Fruit fly (Drosophila melanogaster) whole organism, embryonic: ENCODE measurements around the gene CG13894.

ENCODE experiments used
- Adf1 ChIP-seq: fragments of 200-800 bp; sonication (Bioruptor generic); IDR thresholded peaks from 2 replicates; pipeline ENCODE4 v1.3.6; 2022; ENCODE audit warnings: missing biosample characterization, missing genetic modification characterization
- Aef1 ChIP-seq: fragments of 200-800 bp; sonication (Bioruptor generic); IDR thresholded peaks from 3 replicates; pipeline ENCODE4 v1.3.6; 2022; ENCODE audit warnings: missing biosample characterization, missing genetic modification characterization
- Atf-2 ChIP-seq: fragments of 200-800 bp; sonication (Bioruptor generic); optimal IDR thresholded peaks from 2 replicates; lab custom pipeline; 2016; ENCODE audit warnings: missing biosample characterization, missing genetic modification characterization
- C15 ChIP-seq: fragments of 200-800 bp; sonication (Bioruptor generic); IDR thresholded peaks from 3 replicates; pipeline ENCODE4 v1.3.6; 2022; ENCODE audit warnings: missing biosample characterization, missing genetic modification characterization
- CG10366 ChIP-seq: fragments of 200-800 bp; sonication (Bioruptor generic); IDR thresholded peaks from 2 replicates; pipeline ENCODE4 v1.3.6; 2022; ENCODE audit warnings: missing biosample characterization, missing genetic modification characterization
- CG10565 ChIP-seq: fragments of 200-800 bp; sonication (Bioruptor generic); optimal IDR thresholded peaks from 3 replicates; lab custom pipeline; 2016; ENCODE audit warnings: missing biosample characterization, mild to moderate bottlenecking, missing genetic modification characterization
- CG10654 ChIP-seq: fragments of 200-800 bp; sonication (Bioruptor generic); optimal IDR thresholded peaks from 2 replicates; lab custom pipeline; 2016; ENCODE audit warnings: missing biosample characterization, missing genetic modification characterization
- CG11723 ChIP-seq: fragments of 200-800 bp; sonication (Bioruptor generic); optimal IDR thresholded peaks from 2 replicates; lab custom pipeline; 2017; ENCODE audit warnings: missing biosample characterization, mild to moderate bottlenecking, missing genetic modification characterization
- CG12155 ChIP-seq: fragments of 200-800 bp; sonication (Bioruptor generic); optimal IDR thresholded peaks from 3 replicates; lab custom pipeline; 2016; ENCODE audit warnings: missing biosample characterization, missing genetic modification characterization
- CG12236 ChIP-seq: fragments of 200-800 bp; sonication (Bioruptor generic); optimal IDR thresholded peaks from 2 replicates; lab custom pipeline; 2016; ENCODE audit warnings: missing biosample characterization, missing genetic modification characterization
- CG12299 ChIP-seq: fragments of 200-800 bp; sonication (Bioruptor generic); optimal IDR thresholded peaks from 2 replicates; lab custom pipeline; 2018; ENCODE audit warnings: missing biosample characterization, mild to moderate bottlenecking, missing genetic modification characterization
- CG12391 ChIP-seq: fragments of 200-800 bp; sonication (Bioruptor generic); optimal IDR thresholded peaks from 3 replicates; lab custom pipeline; 2018; ENCODE audit warnings: missing biosample characterization, mild to moderate bottlenecking, missing genetic modification characterization, moderate library complexity
- CG14860 ChIP-seq: fragments of 200-800 bp; sonication (Bioruptor generic); IDR thresholded peaks from 3 replicates; pipeline ENCODE4 v1.3.6; 2022; ENCODE audit warnings: missing biosample characterization, missing genetic modification characterization; ENCODE audit not compliant: partially characterized antibody
- CG17385 ChIP-seq: fragments of 200-800 bp; sonication (Bioruptor generic); optimal IDR thresholded peaks from 3 replicates; lab custom pipeline; 2018; ENCODE audit warnings: missing biosample characterization, mild to moderate bottlenecking, missing genetic modification characterization
- CG18262 ChIP-seq: fragments of 200-800 bp; optimal IDR thresholded peaks from 3 replicates; lab custom pipeline; 2019; ENCODE audit warnings: missing biosample characterization, mild to moderate bottlenecking, missing genetic modification characterization, moderate library complexity
- CG32532 ChIP-seq: fragments of 200-800 bp; sonication (Bioruptor generic); IDR thresholded peaks from 2 replicates; pipeline ENCODE4 v1.3.6; 2022; ENCODE audit warnings: missing biosample characterization, missing genetic modification characterization
- CG3847 ChIP-seq: fragments of 200-800 bp; sonication (Bioruptor generic); IDR thresholded peaks from 2 replicates; pipeline ENCODE4 v1.3.6; 2022; ENCODE audit warnings: missing biosample characterization, missing genetic modification characterization
- CG9215 ChIP-seq: fragments of 200-800 bp; sonication (Bioruptor generic); IDR thresholded peaks from 2 replicates; pipeline ENCODE4 v1.3.6; 2022; ENCODE audit warnings: missing biosample characterization, missing genetic modification characterization
- CG9727 ChIP-seq: fragments of 200-800 bp; sonication (Bioruptor generic); optimal IDR thresholded peaks from 3 replicates; lab custom pipeline; 2017; ENCODE audit warnings: missing biosample characterization, mild to moderate bottlenecking, missing genetic modification characterization
- CkIIα-i1 ChIP-seq: fragments of 200-800 bp; sonication (Bioruptor generic); IDR thresholded peaks from 2 replicates; pipeline ENCODE4 v1.3.6; 2022; ENCODE audit warnings: missing biosample characterization, missing genetic modification characterization
- CoRest ChIP-seq: fragments of 200-800 bp; sonication (Bioruptor generic); optimal IDR thresholded peaks from 3 replicates; lab custom pipeline; 2018; ENCODE audit warnings: missing biosample characterization, mild to moderate bottlenecking, missing genetic modification characterization, moderate library complexity
- Dbx ChIP-seq: fragments of 200-800 bp; sonication (Bioruptor generic); IDR thresholded peaks from 3 replicates; pipeline ENCODE4 v1.3.6; 2022; ENCODE audit warnings: missing biosample characterization, missing genetic modification characterization
- HLH54F ChIP-seq: fragments of 200-800 bp; sonication (Bioruptor generic); optimal IDR thresholded peaks from 3 replicates; lab custom pipeline; 2016; ENCODE audit warnings: missing biosample characterization, missing genetic modification characterization
- Hand ChIP-seq: fragments of 200-800 bp; sonication (Bioruptor generic); optimal IDR thresholded peaks from 2 replicates; lab custom pipeline; 2017; ENCODE audit warnings: mild to moderate bottlenecking, missing biosample characterization, missing genetic modification reagents, missing genetic modification characterization
- Hmx ChIP-seq: fragments of 200-800 bp; sonication (Bioruptor generic); optimal IDR thresholded peaks from 2 replicates; lab custom pipeline; 2016; ENCODE audit warnings: missing biosample characterization, missing genetic modification characterization
- Hsf ChIP-seq: fragments of 200-800 bp; sonication (Bioruptor generic); optimal IDR thresholded peaks from 3 replicates; lab custom pipeline; 2016; ENCODE audit warnings: missing biosample characterization, missing genetic modification characterization
- NFAT ChIP-seq: fragments of 200-800 bp; sonication (Bioruptor generic); IDR thresholded peaks from 2 replicates; pipeline ENCODE4 v1.3.6; 2022; ENCODE audit warnings: missing biosample characterization, missing genetic modification characterization
- Nf-YB ChIP-seq: fragments of 200-800 bp; sonication (Bioruptor generic); optimal IDR thresholded peaks from 3 replicates; lab custom pipeline; 2019; ENCODE audit warnings: missing biosample characterization, mild to moderate bottlenecking, missing genetic modification characterization, moderate library complexity
- Rx ChIP-seq: fragments of 200-800 bp; sonication (Bioruptor generic); IDR thresholded peaks from 2 replicates; pipeline ENCODE4 v1.3.6; 2022; ENCODE audit warnings: missing biosample characterization, missing genetic modification characterization
- Sry-δ ChIP-seq: fragments of 200-800 bp; sonication (Bioruptor generic); optimal IDR thresholded peaks from 2 replicates; lab custom pipeline; 2016; ENCODE audit warnings: missing biosample characterization, missing genetic modification characterization
- ara ChIP-seq: fragments of 200-800 bp; sonication (Bioruptor generic); IDR thresholded peaks from 2 replicates; pipeline ENCODE4 v1.3.6; 2022; ENCODE audit warnings: missing biosample characterization, missing genetic modification characterization
- dimm ChIP-seq: fragments of 200-800 bp; sonication (Bioruptor generic); IDR thresholded peaks from 2 replicates; pipeline ENCODE4 v1.3.6; 2022; ENCODE audit warnings: missing biosample characterization, missing genetic modification characterization
- disco-r ChIP-seq: fragments of 200-800 bp; sonication (Bioruptor generic); optimal IDR thresholded peaks from 2 replicates; lab custom pipeline; 2016; ENCODE audit warnings: missing biosample characterization, missing genetic modification characterization
- gcm ChIP-seq: fragments of 200-800 bp; sonication (Bioruptor generic); optimal IDR thresholded peaks from 2 replicates; lab custom pipeline; 2019; ENCODE audit warnings: missing biosample characterization, mild to moderate bottlenecking, missing genetic modification characterization, moderate library complexity
- grau ChIP-seq: fragments of 200-800 bp; optimal IDR thresholded peaks from 3 replicates; lab custom pipeline; 2019; ENCODE audit warnings: missing biosample characterization, mild to moderate bottlenecking, missing genetic modification characterization, moderate library complexity
- jigr1 ChIP-seq: fragments of 200-800 bp; sonication (Bioruptor generic); IDR thresholded peaks from 3 replicates; pipeline ENCODE4 v1.3.6; 2022; ENCODE audit warnings: missing biosample characterization, missing genetic modification characterization
- kay ChIP-seq: fragments of 200-800 bp; sonication (Bioruptor generic); optimal IDR thresholded peaks from 2 replicates; lab custom pipeline; 2016; ENCODE audit warnings: missing biosample characterization, missing genetic modification characterization
- ken ChIP-seq: fragments of 200-800 bp; sonication (Bioruptor generic); IDR thresholded peaks from 3 replicates; pipeline ENCODE4 v1.3.6; 2022; ENCODE audit warnings: missing biosample characterization, missing genetic modification characterization
- lmd ChIP-seq: fragments of 200-800 bp; sonication (Bioruptor generic); IDR thresholded peaks from 2 replicates; pipeline ENCODE4 v1.3.6; 2022; ENCODE audit warnings: missing biosample characterization, missing genetic modification characterization
- oc ChIP-seq: fragments of 200-800 bp; sonication (Bioruptor generic); optimal IDR thresholded peaks from 2 replicates; lab custom pipeline; 2018; ENCODE audit warnings: missing biosample characterization, mild to moderate bottlenecking, missing genetic modification characterization, moderate library complexity
- p53 ChIP-seq: fragments of 200-800 bp; sonication (Bioruptor generic); optimal IDR thresholded peaks from 2 replicates; lab custom pipeline; 2016; ENCODE audit warnings: missing biosample characterization, missing genetic modification characterization
- pb ChIP-seq: fragments of 200-800 bp; sonication (Bioruptor generic); optimal IDR thresholded peaks from 3 replicates; lab custom pipeline; 2016; ENCODE audit warnings: missing biosample characterization, missing genetic modification characterization
- peb ChIP-seq: fragments of 200-800 bp; sonication (Bioruptor generic); IDR thresholded peaks from 2 replicates; pipeline ENCODE4 v1.3.6; 2022; ENCODE audit warnings: missing biosample characterization, missing genetic modification characterization
- sens-2 ChIP-seq: fragments of 200-800 bp; sonication (Bioruptor generic); IDR thresholded peaks from 2 replicates; pipeline ENCODE4 v1.3.6; 2022; ENCODE audit warnings: missing biosample characterization, missing genetic modification characterization
- sima ChIP-seq: fragments of 200-800 bp; sonication (Bioruptor generic); optimal IDR thresholded peaks from 2 replicates; lab custom pipeline; 2016; ENCODE audit warnings: missing biosample characterization, missing genetic modification characterization
- slou ChIP-seq: fragments of 200-800 bp; sonication (Bioruptor generic); optimal IDR thresholded peaks from 3 replicates; lab custom pipeline; 2016; ENCODE audit warnings: missing biosample characterization, missing genetic modification characterization
- tap ChIP-seq: fragments of 200-800 bp; optimal IDR thresholded peaks from 3 replicates; lab custom pipeline; 2019; ENCODE audit warnings: missing biosample characterization, mild to moderate bottlenecking, missing genetic modification characterization, moderate library complexity
- tin ChIP-seq: fragments of 200-800 bp; sonication (Bioruptor generic); optimal IDR thresholded peaks from 3 replicates; lab custom pipeline; 2016; ENCODE audit warnings: missing biosample characterization, missing genetic modification characterization
- tna ChIP-seq: fragments of 200-800 bp; sonication (Bioruptor generic); IDR thresholded peaks from 2 replicates; pipeline ENCODE4 v1.3.6; 2022; ENCODE audit warnings: missing biosample characterization, missing genetic modification characterization; ENCODE audit not compliant: partially characterized antibody
- zfh1 ChIP-seq: fragments of 200-800 bp; sonication (Bioruptor generic); IDR thresholded peaks from 3 replicates; pipeline ENCODE4 v1.3.6; 2022; ENCODE audit warnings: missing biosample characterization, missing genetic modification characterization

Gene CG13894

dm6 chr3L:711839-712553 is 13.1 kb upstream of the CG13894 start, which contains the start of gene CG13896 (continued):
- peak; percentile 87 for TF ChIP-seq grau (tag; lab: Kevin White, UChicago)
- peak; percentile 87 for TF ChIP-seq pb
- TF ChIP-seq lmd (GFP tag; lab: Robert Waterston, UW), result peak; percentile 86
- peak; percentile 87 for TF ChIP-seq CG9727 (GFP tag; lab: Kevin White, UChicago)
- TF ChIP-seq C15, result no peak
- peak; percentile 87 for TF ChIP-seq kay (GFP tag; lab: Kevin White, UChicago)
- TF ChIP-seq CG12155 (GFP tag; lab: Kevin White, UChicago), result peak; percentile 89
- peak; percentile 74 for TF ChIP-seq peb
- no peak for TF ChIP-seq oc (tag; lab: Kevin White, UChicago)
- peak; percentile 34 for TF ChIP-seq Hand
- TF ChIP-seq Hmx (GFP tag; lab: Kevin White, UChicago), result peak; percentile 50
- peak; percentile 75 for TF ChIP-seq slou (GFP tag; lab: Kevin White, UChicago)
- peak; percentile 75 for TF ChIP-seq Aef1 (GFP tag; lab: Robert Waterston, UW)
- 0 out of 3 replicates have a peak, but pooled peaks have one; percentile 38 for TF ChIP-seq jigr1 (GFP tag; lab: Robert Waterston, UW)
- peak; percentile 72 for TF ChIP-seq CG12236 (GFP tag; lab: Kevin White, UChicago)
- peak; percentile 94 for TF ChIP-seq Hsf (GFP tag; lab: Kevin White, UChicago)
- peak; percentile 82 for TF ChIP-seq CG12391 (tag; lab: Kevin White, UChicago)
- TF ChIP-seq gcm (GFP tag; lab: Kevin White, UChicago), result peak; percentile 87
- peak; percentile 54 for TF ChIP-seq CG11723
- peak; percentile 36; the same call in 1 of the 2 replicates for TF ChIP-seq CkIIα-i1 (GFP tag; lab: Robert Waterston, UW)
- TF ChIP-seq CoRest (tag; lab: Kevin White, UChicago), result peak; percentile 84
- peak; percentile 77 for TF ChIP-seq Sry-δ (GFP tag; lab: Kevin White, UChicago)
- peak; percentile 85 for TF ChIP-seq CG18262 (tag; lab: Kevin White, UChicago)
- TF ChIP-seq HLH54F (GFP tag; lab: Kevin White, UChicago), result peak; percentile 90
- TF ChIP-seq Adf1, result peak; percentile 58
- TF ChIP-seq CG17385 (GFP tag; lab: Kevin White, UChicago), result peak; percentile 64
- TF ChIP-seq tap (tag; lab: Kevin White, UChicago), result peak; percentile 61
- peak; percentile 91 for TF ChIP-seq zfh1 (GFP tag; lab: Robert Waterston, UW)
- TF ChIP-seq CG9215 (GFP tag; lab: Robert Waterston, UW), result peak; percentile 75
- peak; percentile 50 for TF ChIP-seq Nf-YB (GFP tag; lab: Kevin White, UChicago)
- TF ChIP-seq tna, result peak; percentile 40; the same call in 1 of the 2 replicates
- TF ChIP-seq Atf-2, result peak; percentile 88
- peak; percentile 96 for TF ChIP-seq NFAT
- TF ChIP-seq CG10654, result peak; percentile 76
- peak; percentile 84 for TF ChIP-seq p53 (GFP tag; lab: Kevin White, UChicago)
- TF ChIP-seq CG3847 (GFP tag; lab: Robert Waterston, UW), result peak; percentile 73
- peak; percentile 60; the same call in 1 of the 3 replicates for TF ChIP-seq CG14860 (GFP tag; lab: Robert Waterston, UW)
- peak; percentile 90 for TF ChIP-seq ken
- TF ChIP-seq sens-2 (GFP tag; lab: Robert Waterston, UW), result peak; percentile 47; the same call in 1 of the 2 replicates
- peak; percentile 88 for TF ChIP-seq Dbx (GFP tag; lab: Robert Waterston, UW)
- TF ChIP-seq ara, result 0 out of 2 replicates have a peak, but pooled peaks have one; percentile 39
- peak; percentile 83 for TF ChIP-seq CG10366 (GFP tag; lab: Robert Waterston, UW)
- peak; percentile 50 for TF ChIP-seq disco-r (GFP tag; lab: Kevin White, UChicago)
- peak; percentile 73 for TF ChIP-seq sima (GFP tag; lab: Kevin White, UChicago)
- TF ChIP-seq CG10565 (GFP tag; lab: Kevin White, UChicago), result peak; percentile 61
- peak; percentile 56 for TF ChIP-seq Rx (GFP tag; lab: Robert Waterston, UW)
- TF ChIP-seq tin, result peak; percentile 93
- TF ChIP-seq CG32532 (GFP tag; lab: Robert Waterston, UW), result peak; percentile 95
- peak; percentile 70 for TF ChIP-seq CG12299 (tag; lab: Kevin White, UChicago)
- TF ChIP-seq dimm (GFP tag; lab: Robert Waterston, UW), result no peak
